Worm (Caenorhabditis elegans): ENCODE results near the gene Y53C12B.7.
A peak's percentile ranks its signal among the peaks of the same experiment; 100 is the strongest.

Gene Y53C12B.7

DNA sequence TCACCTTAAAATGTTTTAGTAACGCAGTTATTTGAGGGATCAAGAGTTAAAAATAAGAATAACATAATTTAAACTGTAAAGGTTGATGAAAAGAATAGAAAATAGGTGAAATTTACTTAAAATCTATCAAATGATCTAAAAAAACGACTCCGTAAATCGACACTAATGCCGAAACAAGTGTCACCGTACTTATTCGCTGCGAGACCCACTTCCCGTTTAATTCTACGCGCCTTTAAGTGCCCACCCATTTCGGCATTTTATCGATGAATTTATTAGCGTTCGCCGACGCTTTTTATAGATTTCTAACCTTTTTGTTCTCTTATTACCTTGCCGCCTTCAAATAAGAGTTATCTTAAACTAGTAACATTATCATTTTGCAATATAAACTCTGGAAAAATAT is 6.9 kb downstream of the Y53C12B.7 start, which contains the start of the genes Y53C12B.1 and nos-3 (continued):
- TF ChIP-seq pax-3 (tag; optimal IDR thresholded peaks at IDR 0.05) = peak; percentile 28
- TF ChIP-seq ceh-90 (tag; optimal IDR thresholded peaks at IDR 0.05) = no peak
- TF ChIP-seq dsc-1 (tag; optimal IDR thresholded peaks at IDR 0.05) = peak; percentile 57
- TF ChIP-seq xbp-1 (tag; optimal IDR thresholded peaks at IDR 0.05) = peak; percentile 80
- peak; percentile 27 for TF ChIP-seq fkh-10 (GFP tag; optimal IDR thresholded peaks at IDR 0.05)
- TF ChIP-seq nhr-71 (tag; optimal IDR thresholded peaks at IDR 0.05) = peak; percentile 85
- TF ChIP-seq isw-1 (GFP tag; IDR thresholded peaks at IDR 0.05) = peak; percentile 89
- TF ChIP-seq blmp-1 (tag; optimal IDR thresholded peaks at IDR 0.05) = peak; percentile 74
- peak; percentile 39 for TF ChIP-seq egl-13 (tag; optimal IDR thresholded peaks at IDR 0.05)
- no peak for TF ChIP-seq unc-62 (GFP tag; optimal IDR thresholded peaks at IDR 0.05)
- TF ChIP-seq elt-3 (tag; optimal IDR thresholded peaks at IDR 0.05) = peak in 3 of 6 experiments; percentile 8 to 81 (median 69)
- peak; percentile 57 for TF ChIP-seq lin-15B (tag; optimal IDR thresholded peaks at IDR 0.05)
- TF ChIP-seq hpl-2 (GFP tag; optimal IDR thresholded peaks at IDR 0.05) = no peak
- TF ChIP-seq ceh-82 (tag; optimal IDR thresholded peaks at IDR 0.05) = peak; percentile 54 to 84 (median 77)
- TF ChIP-seq pag-3 (tag; optimal IDR thresholded peaks at IDR 0.05; ENCODE audit: borderline replicate concordance, insufficient read depth) = no peak
- no peak for TF ChIP-seq ceh-88 (GFP tag; IDR thresholded peaks at IDR 0.05)
- peak; percentile 75 for TF ChIP-seq tbx-2 (tag; optimal IDR thresholded peaks at IDR 0.05)
- TF ChIP-seq ceh-8 (GFP tag; optimal IDR thresholded peaks at IDR 0.05) = peak; percentile 22
- peak; percentile 41 for TF ChIP-seq vab-15 (tag; optimal IDR thresholded peaks at IDR 0.05)
- TF ChIP-seq F16B12.6 (tag; optimal IDR thresholded peaks at IDR 0.05) = peak; percentile 65
- peak; percentile 89 for TF ChIP-seq snu-23 (GFP tag; optimal IDR thresholded peaks at IDR 0.05)
- TF ChIP-seq mdl-1 (tag; optimal IDR thresholded peaks at IDR 0.05) = peak in 1 of 2 experiments; percentile 68
- no peak for TF ChIP-seq nhr-84 (tag; optimal IDR thresholded peaks at IDR 0.05)
- TF ChIP-seq skn-1 (tag; optimal IDR thresholded peaks at IDR 0.05) = peak; percentile 82
- TF ChIP-seq fos-1 (tag; optimal IDR thresholded peaks at IDR 0.05) = peak; percentile 42
- no peak for TF ChIP-seq zip-4 (GFP tag; optimal IDR thresholded peaks at IDR 0.05)
- TF ChIP-seq mab-9 (GFP tag; IDR thresholded peaks at IDR 0.05) = no peak
- TF ChIP-seq dpl-1 (GFP tag; optimal IDR thresholded peaks at IDR 0.05) = peak; percentile 71 to 81 (median 78)
- peak; percentile 68 for TF ChIP-seq nhr-90 (tag; optimal IDR thresholded peaks at IDR 0.05; ENCODE audit: poor library complexity)
- TF ChIP-seq irx-1 (tag; optimal IDR thresholded peaks at IDR 0.05) = peak; percentile 68
- TF ChIP-seq C04F5.9 (tag; optimal IDR thresholded peaks at IDR 0.05) = peak; percentile 18
- TF ChIP-seq nhr-20 (tag; optimal IDR thresholded peaks at IDR 0.05) = peak; percentile 83
- TF ChIP-seq Y116A8C.19 (tag; optimal IDR thresholded peaks at IDR 0.05; ENCODE audit: borderline replicate concordance) = no peak
- TF ChIP-seq lin-35 (GFP tag; optimal IDR thresholded peaks at IDR 0.05) = peak; percentile 83 to 87
- no peak for TF ChIP-seq C34B4.2 (tag; optimal IDR thresholded peaks at IDR 0.05)
- no peak for TF ChIP-seq sox-4 (tag; optimal IDR thresholded peaks at IDR 0.05)
- TF ChIP-seq aha-1 (tag; optimal IDR thresholded peaks at IDR 0.05) = no peak

DNA sequence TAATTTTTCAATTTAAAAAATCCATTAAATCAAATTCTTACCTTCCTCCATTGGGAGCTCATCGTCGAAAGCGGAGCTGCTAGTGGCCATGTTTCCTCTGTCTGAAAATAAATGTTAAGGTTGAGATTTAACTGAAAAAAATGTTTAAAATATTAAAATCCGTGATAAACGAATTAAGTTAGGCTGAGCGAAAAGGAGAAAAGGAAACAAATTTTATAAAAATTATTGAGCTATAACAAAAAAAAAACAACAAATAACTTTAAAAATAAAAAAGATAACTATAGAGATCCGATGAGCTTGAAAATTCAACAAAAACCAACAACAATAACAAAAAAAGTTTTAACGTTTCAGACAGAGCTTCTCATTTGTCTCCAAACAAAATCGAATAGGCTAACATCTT is 10.2 kb downstream of the Y53C12B.7 start, which contains the start of gene pno-1:
TSS of gene pno-1 (minus strand) at position 101 of the 400 bp plus-strand sequence.
- TF ChIP-seq lin-14 (GFP tag; optimal IDR thresholded peaks at IDR 0.05) (no peak), C16A3.4 (tag; optimal IDR thresholded peaks at IDR 0.05) (no peak), elt-2 (tag; optimal IDR thresholded peaks at IDR 0.05) (no peak)

DNA sequence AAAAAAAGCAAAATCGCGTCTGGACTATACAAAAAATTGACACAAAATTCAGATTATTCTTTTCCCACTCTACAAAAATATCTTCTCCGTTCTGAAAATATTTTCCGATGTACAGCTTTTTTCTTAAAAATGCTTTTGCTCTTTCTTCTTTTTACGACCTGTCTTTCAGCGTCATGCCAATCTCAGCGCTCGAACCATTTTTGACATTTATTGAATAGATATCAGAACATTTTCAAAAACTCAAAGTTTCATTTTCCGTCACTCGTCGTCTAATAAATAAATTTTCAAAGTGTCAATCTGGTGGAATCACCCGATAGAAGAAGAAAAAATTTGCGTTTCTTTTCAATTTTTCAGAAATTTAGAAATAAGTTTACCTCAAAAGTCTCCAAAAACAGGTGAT is 11.6 kb downstream of the Y53C12B.7 start:
- TF ChIP-seq nhr-11 (tag; optimal IDR thresholded peaks at IDR 0.05) (no peak), nhr-19 (GFP tag; conservative IDR thresholded peaks at IDR 0.05) (no peak), nhr-28 (tag; optimal IDR thresholded peaks at IDR 0.05) (no peak), lsy-2 (tag; optimal IDR thresholded peaks at IDR 0.05) (no peak), ceh-90 (tag; optimal IDR thresholded peaks at IDR 0.05) (no peak), ceh-82 (tag; optimal IDR thresholded peaks at IDR 0.05) (no peak), unc-30 (tag; optimal IDR thresholded peaks at IDR 0.05) (no peak), hlh-17 (GFP tag; optimal IDR thresholded peaks at IDR 0.05; ENCODE audit: borderline replicate concordance) (no peak), ces-1 (GFP tag; optimal IDR thresholded peaks at IDR 0.05) (no peak), lin-39 (tag; optimal IDR thresholded peaks at IDR 0.05) (no peak), aha-1 (tag; optimal IDR thresholded peaks at IDR 0.05) (no peak), ceh-88 (GFP tag; IDR thresholded peaks at IDR 0.05) (no peak), swsn-7 (tag; optimal IDR thresholded peaks at IDR 0.05) (no peak), fkh-4 (tag; optimal IDR thresholded peaks at IDR 0.05; ENCODE audit: borderline replicate concordance) (no peak), pax-3 (tag; optimal IDR thresholded peaks at IDR 0.05) (no peak)

Measured in whole organism, L1 larva.